Worm (Caenorhabditis elegans) whole organism, L4 larva: Measurements from ENCODE around the gene ram-2.

Experiments
- D1046.2 ChIP-seq: fragments of 200-800 bp; sonication (Bioruptor generic); IDR thresholded peaks from 2 replicates; pipeline ENCODE4 v1.3.6; 2022; ENCODE audit warnings: missing genetic modification characterization, missing compliant biosample characterization
- F10B5.3 ChIP-seq: sonication (generic microtip); optimal IDR thresholded peaks from 2 replicates; lab custom pipeline; 2016; ENCODE audit warnings: mild to moderate bottlenecking, missing genetic modification characterization, missing compliant biosample characterization
- F26F4.8 ChIP-seq: fragments of 200-800 bp; sonication (Bioruptor generic); conservative IDR thresholded peaks from 2 replicates; pipeline ENCODE4 v1.3.6; 2022; ENCODE audit warnings: missing genetic modification characterization, missing compliant biosample characterization
- R02D3.7 ChIP-seq: fragments of 150-350 bp; sonication (generic microtip); optimal IDR thresholded peaks from 3 replicates; lab custom pipeline; 2014; ENCODE audit warnings: missing biosample characterization, missing genetic modification characterization
- Y105C5A.15 ChIP-seq: fragments of 200-800 bp; sonication (Bioruptor generic); IDR thresholded peaks from 2 replicates; pipeline ENCODE4 v1.3.6; 2022; ENCODE audit warnings: missing genetic modification characterization, missing compliant biosample characterization
- Y48G9A.11 ChIP-seq: fragments of 200-800 bp; sonication (Bioruptor generic); IDR thresholded peaks from 2 replicates; pipeline ENCODE4 v1.3.6; 2022; ENCODE audit warnings: missing genetic modification reagents, missing genetic modification characterization, missing compliant biosample characterization
- Y75B8A.6 ChIP-seq: fragments of 200-800 bp; sonication (Bioruptor generic); IDR thresholded peaks from 2 replicates; pipeline ENCODE4 v1.3.6; 2022; ENCODE audit warnings: missing genetic modification reagents, missing genetic modification characterization, missing compliant biosample characterization
- ama-1 ChIP-seq: fragments of 150-350 bp; optimal IDR thresholded peaks from 2 replicates; lab custom pipeline; 2014; ENCODE audit warnings: inconsistent platforms, mixed read lengths
- attf-4 ChIP-seq: sonication (generic microtip); optimal IDR thresholded peaks from 3 replicates; lab custom pipeline; 2017; ENCODE audit warnings: missing biosample characterization, missing genetic modification characterization
- ceh-62 ChIP-seq: sonication (generic microtip); optimal IDR thresholded peaks from 2 replicates; lab custom pipeline; 2017; ENCODE audit warnings: missing biosample characterization, missing genetic modification characterization
- ceh-82 ChIP-seq: sonication (generic microtip); optimal IDR thresholded peaks from 2 replicates; lab custom pipeline; 2017; ENCODE audit warnings: missing biosample characterization, missing genetic modification characterization
- cey-2 ChIP-seq: sonication (generic microtip); optimal IDR thresholded peaks from 3 replicates; lab custom pipeline; 2017; ENCODE audit warnings: missing genetic modification characterization, mild to moderate bottlenecking, missing compliant biosample characterization, antibody characterized with exemption, borderline replicate concordance; ENCODE audit not compliant: insufficient read depth
- daf-19 ChIP-seq: fragments of 200-800 bp; sonication (Bioruptor generic); conservative IDR thresholded peaks from 2 replicates; pipeline ENCODE4 v1.3.6; 2022; ENCODE audit warnings: missing genetic modification characterization, missing compliant biosample characterization
- fos-1 ChIP-seq: fragments of 150-350 bp; optimal IDR thresholded peaks from 2 replicates; lab custom pipeline; 2014; ENCODE audit warnings: missing biosample characterization, missing genetic modification characterization
- hif-1 ChIP-seq, 2 experiments: sonication (generic microtip); optimal IDR thresholded peaks; 2 replicates each; lab custom pipeline; 2016 to 2017; ENCODE audit warnings: missing compliant biosample characterization in 2 of 2, missing genetic modification characterization in 2 of 2, missing genetic modification reagents in 2 of 2, missing genotype in 2 of 2, mild to moderate bottlenecking in 1 of 2
- hlh-30 ChIP-seq: sonication (generic microtip); optimal IDR thresholded peaks from 2 replicates; lab custom pipeline; 2017; ENCODE audit warnings: antibody characterized with exemption, mild to moderate bottlenecking, missing genetic modification characterization, missing compliant biosample characterization; ENCODE audit not compliant: insufficient read depth
- hmg-1.1 ChIP-seq: fragments of 200-800 bp; sonication (Bioruptor generic); IDR thresholded peaks from 2 replicates; pipeline ENCODE4 v1.3.6; 2022; ENCODE audit warnings: missing genetic modification reagents, missing genetic modification characterization, missing compliant biosample characterization
- lin-1 ChIP-seq: fragments of 200-800 bp; sonication (Bioruptor generic); IDR thresholded peaks from 2 replicates; pipeline ENCODE4 v1.3.6; 2022; ENCODE audit warnings: missing genetic modification reagents, missing genetic modification characterization, missing compliant biosample characterization
- lin-13 ChIP-seq: fragments of 150-350 bp; optimal IDR thresholded peaks from 2 replicates; lab custom pipeline; 2014; ENCODE audit warnings: missing biosample characterization, missing genetic modification reagents, missing genetic modification characterization
- mdt-29 ChIP-seq: fragments of 200-800 bp; sonication (Bioruptor generic); IDR thresholded peaks from 2 replicates; pipeline ENCODE4 v1.3.6; 2022; ENCODE audit warnings: missing genetic modification reagents, missing genetic modification characterization, missing compliant biosample characterization
- nhr-237 ChIP-seq: sonication (generic microtip); optimal IDR thresholded peaks from 2 replicates; lab custom pipeline; 2017; ENCODE audit warnings: missing biosample characterization, missing genetic modification characterization
- nhr-25 ChIP-seq: sonication (generic microtip); optimal IDR thresholded peaks from 2 replicates; lab custom pipeline; 2017; ENCODE audit warnings: missing genetic modification characterization, mild to moderate bottlenecking, missing compliant biosample characterization, antibody characterized with exemption, moderate library complexity, borderline replicate concordance; ENCODE audit not compliant: insufficient read depth
- nhr-28 ChIP-seq: fragments of 150-350 bp; optimal IDR thresholded peaks from 2 replicates; lab custom pipeline; 2014; ENCODE audit warnings: missing biosample characterization, missing genetic modification characterization
- nhr-41 ChIP-seq: fragments of 200-800 bp; sonication (Bioruptor generic); IDR thresholded peaks from 2 replicates; pipeline ENCODE4 v1.3.6; 2022; ENCODE audit warnings: missing genetic modification reagents, missing genetic modification characterization, missing compliant biosample characterization
- nhr-77 ChIP-seq: fragments of 150-350 bp; optimal IDR thresholded peaks from 2 replicates; lab custom pipeline; 2014; ENCODE audit warnings: missing biosample characterization, missing genetic modification characterization
- pqm-1 ChIP-seq: sonication (generic microtip); optimal IDR thresholded peaks from 2 replicates; lab custom pipeline; 2017; ENCODE audit warnings: missing biosample characterization, missing genetic modification characterization
- tag-97 ChIP-seq: fragments of 200-800 bp; sonication (Bioruptor generic); IDR thresholded peaks from 2 replicates; pipeline ENCODE4 v1.3.6; 2022; ENCODE audit warnings: missing genetic modification characterization, missing compliant biosample characterization
- unc-39 ChIP-seq: sonication (generic microtip); optimal IDR thresholded peaks from 2 replicates; lab custom pipeline; 2017; ENCODE audit warnings: missing biosample characterization, missing genetic modification characterization
- unc-62 ChIP-seq, 3 experiments: fragments of 150-350 bp in 1 of 3; sonication (generic microtip); optimal IDR thresholded peaks in 2 of 3; peaks in 1 of 3; 1 replicate in 1 of 3; 2 replicates in 2 of 3; lab custom pipeline; 2014 to 2017; ENCODE audit warnings: missing biosample characterization in 3 of 3, missing genetic modification characterization in 3 of 3, missing genetic modification reagents in 3 of 3, missing genotype in 1 of 3
- zag-1 ChIP-seq: fragments of 150-350 bp; optimal IDR thresholded peaks from 2 replicates; lab custom pipeline; 2014; ENCODE audit warnings: missing biosample characterization, missing genetic modification characterization
- zip-11 ChIP-seq: fragments of 200-800 bp; sonication (Bioruptor generic); IDR thresholded peaks from 2 replicates; pipeline ENCODE4 v1.3.6; 2022; ENCODE audit warnings: missing genetic modification characterization, missing compliant biosample characterization
- ztf-11 ChIP-seq: fragments of 150-350 bp; optimal IDR thresholded peaks from 2 replicates; lab custom pipeline; 2014; ENCODE audit warnings: missing biosample characterization, missing genetic modification characterization

ram-2 gene

ce11 chrII:11016835-11016883 is at the start of gene ram-2:
TSS of gene ram-2 (minus strand) at chrII:11016881.
- TF ChIP-seq R02D3.7 (tag; lab: Kevin White, UChicago): no peak
- no peak for TF ChIP-seq ama-1 (lab: Kevin White, UChicago)
- no peak for TF ChIP-seq lin-13 (GFP tag; lab: Kevin White, UChicago)
- TF ChIP-seq, all 104 proteins: peak for 0

ce11 chrII:11064191-11064695 is 47.6 kb upstream of the ram-2 start:
- TF ChIP-seq hif-1 (tag; optimal IDR thresholded peaks at IDR 0.05; lab: Kevin White, UChicago): no peak
- peak in 1 of 2 experiments; percentile 96 for TF ChIP-seq unc-62 (GFP tag; optimal IDR thresholded peaks at IDR 0.05 in 1 of 2; lab: Kevin White, UChicago)
- no peak for TF ChIP-seq unc-62 (tag; optimal IDR thresholded peaks at IDR 0.05; lab: Kevin White, UChicago)
- 0 out of 2 replicates have a peak, but pooled peaks have one; percentile 14 for TF ChIP-seq hmg-1.1 (GFP tag; lab: Robert Waterston, UW)
- TF ChIP-seq, all 104 proteins: peak for 2

- TF ChIP-seq nhr-25 (tag; lab: Kevin White, UChicago) (no peak), nhr-41 (GFP tag; lab: Robert Waterston, UW) (no peak), Y105C5A.15 (no peak), attf-4 (no peak), fos-1 (tag; lab: Kevin White, UChicago) (no peak), hlh-30 (tag; lab: Kevin White, UChicago) (peak; percentile 39), nhr-28 (tag; lab: Kevin White, UChicago) (peak; percentile 61), ceh-82 (tag; lab: Kevin White, UChicago) (no peak), nhr-237 (no peak), ztf-11 (tag; lab: Kevin White, UChicago) (no peak), hif-1 (tag; optimal IDR thresholded peaks at IDR 0.05; lab: Kevin White, UChicago) (no peak)
Observed at ce11 chrII:11057256-11057655, 40.6 kb upstream of the ram-2 start.

ce11 chrII:11055223-11055622 is 38.5 kb upstream of the ram-2 start, which contains the start of gene F45E10.2:
TSS of gene F45E10.2 (minus strand) at chrII:11055323.
- no peak for TF ChIP-seq Y75B8A.6
- TF ChIP-seq attf-4: no peak
- TF ChIP-seq Y48G9A.11: no peak
- no peak for TF ChIP-seq hif-1 (tag; optimal IDR thresholded peaks at IDR 0.05; lab: Kevin White, UChicago)
- TF ChIP-seq tag-97 (GFP tag; lab: Robert Waterston, UW): no peak
- no peak for TF ChIP-seq cey-2 (tag; lab: Kevin White, UChicago)
- TF ChIP-seq ceh-62 (tag; lab: Kevin White, UChicago): no peak
- TF ChIP-seq nhr-77 (tag; lab: Kevin White, UChicago): no peak
- no peak for TF ChIP-seq nhr-41 (GFP tag; lab: Robert Waterston, UW)
- no peak for TF ChIP-seq daf-19 (GFP tag; lab: Robert Waterston, UW)
- TF ChIP-seq nhr-28 (tag; lab: Kevin White, UChicago): no peak
- TF ChIP-seq F26F4.8 (GFP tag; lab: Robert Waterston, UW): no peak
- TF ChIP-seq lin-1: no peak
- no peak for TF ChIP-seq pqm-1 (tag; lab: Kevin White, UChicago)
- TF ChIP-seq mdt-29: no peak
- TF ChIP-seq D1046.2: no peak
- no peak for TF ChIP-seq zag-1 (tag; lab: Kevin White, UChicago)
- TF ChIP-seq F10B5.3: no peak
- no peak for TF ChIP-seq unc-39 (tag; lab: Kevin White, UChicago)

ce11 chrII:11052526-11052925 is 35.8 kb upstream of the ram-2 start:
- TF ChIP-seq unc-62 (GFP tag; optimal IDR thresholded peaks at IDR 0.05 in 1 of 2; lab: Kevin White, UChicago) (peak in 1 of 2 experiments; percentile 98), unc-62 (tag; optimal IDR thresholded peaks at IDR 0.05; lab: Kevin White, UChicago) (no peak), nhr-25 (tag; lab: Kevin White, UChicago) (no peak), zip-11 (GFP tag; lab: Robert Waterston, UW) (no peak)
- TF ChIP-seq, all 104 proteins: peak for 1
